Worm (Caenorhabditis elegans) whole organism, L4 larva: Measurements from ENCODE around the gene C15H9.2.

Experiments used
- Y48G9A.11 ChIP-seq: fragments of 200-800 bp; sonication (Bioruptor generic); IDR thresholded peaks from 2 replicates; pipeline ENCODE4 v1.3.6; 2022; ENCODE audit warnings: missing genetic modification reagents, missing genetic modification characterization, missing compliant biosample characterization
- ama-1 ChIP-seq: fragments of 150-350 bp; optimal IDR thresholded peaks from 2 replicates; lab custom pipeline; 2014; ENCODE audit warnings: inconsistent platforms, mixed read lengths
- ceh-82 ChIP-seq: sonication (generic microtip); optimal IDR thresholded peaks from 2 replicates; lab custom pipeline; 2017; ENCODE audit warnings: missing biosample characterization, missing genetic modification characterization
- fos-1 ChIP-seq: fragments of 150-350 bp; optimal IDR thresholded peaks from 2 replicates; lab custom pipeline; 2014; ENCODE audit warnings: missing biosample characterization, missing genetic modification characterization
- jun-1 ChIP-seq: fragments of 150-350 bp; optimal IDR thresholded peaks from 2 replicates; lab custom pipeline; 2014; ENCODE audit warnings: missing biosample characterization, missing genetic modification reagents, missing genetic modification characterization
- nhr-25 ChIP-seq: sonication (generic microtip); optimal IDR thresholded peaks from 2 replicates; lab custom pipeline; 2017; ENCODE audit warnings: missing genetic modification characterization, mild to moderate bottlenecking, missing compliant biosample characterization, antibody characterized with exemption, moderate library complexity, borderline replicate concordance; ENCODE audit not compliant: insufficient read depth
- spr-3 ChIP-seq: fragments of 200-800 bp; sonication (Bioruptor generic); optimal IDR thresholded peaks from 2 replicates; lab custom pipeline; 2018; ENCODE audit warnings: mild to moderate bottlenecking, missing genetic modification characterization, missing compliant biosample characterization
- unc-39 ChIP-seq: sonication (generic microtip); optimal IDR thresholded peaks from 2 replicates; lab custom pipeline; 2017; ENCODE audit warnings: missing biosample characterization, missing genetic modification characterization
- unc-62 ChIP-seq, 3 experiments: fragments of 150-350 bp in 1 of 3; sonication (generic microtip); optimal IDR thresholded peaks in 2 of 3; peaks in 1 of 3; 1 replicate in 1 of 3; 2 replicates in 2 of 3; lab custom pipeline; 2014 to 2017; ENCODE audit warnings: missing biosample characterization in 3 of 3, missing genetic modification characterization in 3 of 3, missing genetic modification reagents in 3 of 3, missing genotype in 1 of 3
- zag-1 ChIP-seq: fragments of 150-350 bp; optimal IDR thresholded peaks from 2 replicates; lab custom pipeline; 2014; ENCODE audit warnings: missing biosample characterization, missing genetic modification characterization

DNA sequence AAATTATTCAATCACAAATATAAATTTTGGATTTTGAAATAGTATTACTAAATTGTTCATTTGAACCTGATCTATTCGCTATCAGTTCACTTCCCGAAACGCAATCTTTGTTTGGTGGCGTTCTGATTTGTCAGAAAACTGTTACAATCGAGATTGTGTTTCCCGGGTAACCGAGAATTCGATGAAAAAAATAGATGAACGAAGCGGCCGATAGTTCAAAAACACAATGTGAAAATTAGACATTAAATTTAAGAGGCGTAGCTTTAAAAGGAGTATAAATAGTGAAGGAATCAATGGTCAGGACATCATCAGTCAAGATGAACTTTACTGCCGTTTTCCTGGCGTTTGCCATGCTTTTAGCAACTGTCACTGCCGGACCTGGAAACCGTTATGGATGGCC is 32.5 kb upstream of the C15H9.2 start, which contains the start of gene C45B2.1:
- TF ChIP-seq fos-1 (tag; lab: Kevin White, UChicago): no peak
- no peak for TF ChIP-seq unc-39 (tag; lab: Kevin White, UChicago)
- no peak for TF ChIP-seq Y48G9A.11 (GFP tag; lab: Robert Waterston, UW)
- no peak for TF ChIP-seq ceh-82 (tag; lab: Kevin White, UChicago)
- TF ChIP-seq ama-1 (lab: Kevin White, UChicago): no peak
- TF ChIP-seq spr-3: no peak
- TF ChIP-seq zag-1: no peak
- TF ChIP-seq nhr-25 (tag; lab: Kevin White, UChicago): no peak
- no peak for TF ChIP-seq jun-1 (tag; lab: Kevin White, UChicago)
- no peak for TF ChIP-seq unc-62 (GFP tag; optimal IDR thresholded peaks at IDR 0.05 in 1 of 2; lab: Kevin White, UChicago)
- no peak for TF ChIP-seq unc-62 (tag; optimal IDR thresholded peaks at IDR 0.05; lab: Kevin White, UChicago)
